Fruit fly (Drosophila melanogaster): ENCODE results near the gene Dnali1.
A peak's percentile ranks its signal among the peaks of the same experiment; 100 is the strongest.

The Dnali1 gene

dm6 chr3R:11849378-11850249, 43.5 kb downstream of the Dnali1 start (continued):
- TF ChIP-seq Meics (GFP tag; optimal IDR thresholded peaks at IDR 0.05) (peak; percentile 34), CG3407 (GFP tag; optimal IDR thresholded peaks at IDR 0.05) (peak; percentile 94), MESR4 (GFP tag; optimal IDR thresholded peaks at IDR 0.05) (peak; percentile 14), ac (GFP tag; optimal IDR thresholded peaks at IDR 0.05) (peak; percentile 44), Spps (tag; optimal IDR thresholded peaks at IDR 0.05) (peak; percentile 77), shn (GFP tag; optimal IDR thresholded peaks at IDR 0.05) (peak; percentile 81), E2f2 (GFP tag; IDR thresholded peaks at IDR 0.05) (peak; percentile 61; the same call in 1 of the 2 replicates), CG17829 (tag; optimal IDR thresholded peaks at IDR 0.05) (peak; percentile 93), CG32772 (GFP tag; IDR thresholded peaks at IDR 0.05) (peak; percentile 95), CG6272 (GFP tag; IDR thresholded peaks at IDR 0.05) (peak; percentile 87), HLHmδ (GFP tag; optimal IDR thresholded peaks at IDR 0.05) (no peak), ttk (GFP tag; IDR thresholded peaks at IDR 0.05) (peak; percentile 93), GATAe (GFP tag; conservative IDR thresholded peaks at IDR 0.05) (no peak), Oaz (GFP tag; IDR thresholded peaks at IDR 0.05) (peak; percentile 67), CG7839 (tag; optimal IDR thresholded peaks at IDR 0.05) (peak; percentile 92), usp (GFP tag; optimal IDR thresholded peaks at IDR 0.05) (no peak), Dad (GFP tag; optimal IDR thresholded peaks at IDR 0.05) (peak; percentile 77), tap (tag; optimal IDR thresholded peaks at IDR 0.05) (peak; percentile 91), br (optimal IDR thresholded peaks at IDR 0.05) (no peak), ftz-f1 (GFP tag; optimal IDR thresholded peaks at IDR 0.05) (no peak), CG17612 (GFP tag; IDR thresholded peaks at IDR 0.05) (peak; percentile 66; the same call in 1 of the 2 replicates), bcd (GFP tag; optimal IDR thresholded peaks at IDR 0.05) (peak; percentile 84), Xrp1 (GFP tag; IDR thresholded peaks at IDR 0.05) (peak; percentile 95), slp2 (GFP tag; optimal IDR thresholded peaks at IDR 0.05) (peak; percentile 93), crp (GFP tag; optimal IDR thresholded peaks at IDR 0.05) (peak in 1 of 2 experiments; percentile 47), Dek (tag; optimal IDR thresholded peaks at IDR 0.05) (peak; percentile 67), CG18599 (GFP tag; optimal IDR thresholded peaks at IDR 0.05) (peak; percentile 76), mam (GFP tag; optimal IDR thresholded peaks at IDR 0.05) (peak; percentile 65), C15 (GFP tag; IDR thresholded peaks at IDR 0.05) (no peak), sima (GFP tag; optimal IDR thresholded peaks at IDR 0.05) (peak; percentile 61), cg (GFP tag; optimal IDR thresholded peaks at IDR 0.05) (peak; percentile 63), al (GFP tag; IDR thresholded peaks at IDR 0.05) (no peak), BEAF-32 (GFP tag; optimal IDR thresholded peaks at IDR 0.05) (no peak), CG6791 (GFP tag; IDR thresholded peaks at IDR 0.05; ENCODE audit: partially characterized antibody) (no peak; the same call in 2 of the 3 replicates), Trl (optimal IDR thresholded peaks at IDR 0.05) (no peak), Trl (GFP tag; optimal IDR thresholded peaks at IDR 0.05) (peak; percentile 92), CG6813 (GFP tag; optimal IDR thresholded peaks at IDR 0.05) (peak; percentile 78), Max (GFP tag; optimal IDR thresholded peaks at IDR 0.05) (peak; percentile 84), Antp (GFP tag; optimal IDR thresholded peaks at IDR 0.05) (peak; percentile 95), CG2712 (tag; optimal IDR thresholded peaks at IDR 0.05) (peak; percentile 96), CG9876 (GFP tag; optimal IDR thresholded peaks at IDR 0.05) (peak; percentile 65), CG3065 (GFP tag; optimal IDR thresholded peaks at IDR 0.05) (peak; percentile 86), CG14050 (GFP tag; IDR thresholded peaks at IDR 0.05) (peak; percentile 80), emc (GFP tag; optimal IDR thresholded peaks at IDR 0.05) (peak; percentile 36), CG4617 (GFP tag; optimal IDR thresholded peaks at IDR 0.05; ENCODE audit: borderline replicate concordance) (peak; percentile 74), CG2199 (GFP tag; IDR thresholded peaks at IDR 0.05) (peak; percentile 95), lilli (GFP tag; optimal IDR thresholded peaks at IDR 0.05) (peak; percentile 75), CG15011 (GFP tag; optimal IDR thresholded peaks at IDR 0.05) (peak; percentile 37), CG32532 (GFP tag; IDR thresholded peaks at IDR 0.05) (peak; percentile 14; the same call in 1 of the 2 replicates), CG34376 (GFP tag; optimal IDR thresholded peaks at IDR 0.05) (no peak)

Measured in whole organism, embryonic.